Fruit fly (Drosophila melanogaster) whole organism, embryonic: ENCODE data around the gene Acp63F.

Source experiments
- Adf1 ChIP-seq: fragments of 200-800 bp; sonication (Bioruptor generic); IDR thresholded peaks from 2 replicates; pipeline ENCODE4 v1.3.6; 2022; ENCODE audit warnings: missing biosample characterization, missing genetic modification characterization
- Antp ChIP-seq: fragments of 200-800 bp; sonication (Bioruptor generic); optimal IDR thresholded peaks from 3 replicates; lab custom pipeline; 2016; ENCODE audit warnings: missing biosample characterization, missing genetic modification characterization
- Awh ChIP-seq: fragments of 200-800 bp; sonication (Bioruptor generic); IDR thresholded peaks from 2 replicates; pipeline ENCODE4, ENCODE4 v1.3.6; 2022; ENCODE audit warnings: missing biosample characterization, missing genetic modification characterization
- Bgb ChIP-seq: fragments of 200-800 bp; sonication (Bioruptor generic); IDR thresholded peaks from 2 replicates; pipeline ENCODE4 v1.3.6; 2022; ENCODE audit warnings: missing biosample characterization, missing genetic modification characterization; ENCODE audit not compliant: partially characterized antibody
- Blimp-1 ChIP-seq: fragments of 200-800 bp; sonication (Bioruptor generic); optimal IDR thresholded peaks from 3 replicates; lab custom pipeline; 2018; ENCODE audit warnings: missing biosample characterization, missing genetic modification characterization, mild to moderate bottlenecking, moderate library complexity, missing genetic modification reagents
- CG10654 ChIP-seq: fragments of 200-800 bp; sonication (Bioruptor generic); optimal IDR thresholded peaks from 2 replicates; lab custom pipeline; 2016; ENCODE audit warnings: missing biosample characterization, missing genetic modification characterization
- CG15011 ChIP-seq: fragments of 200-800 bp; sonication (Bioruptor generic); optimal IDR thresholded peaks from 3 replicates; lab custom pipeline; 2018; ENCODE audit warnings: missing biosample characterization, mild to moderate bottlenecking, missing genetic modification characterization
- CG15073 ChIP-seq: fragments of 200-800 bp; sonication (Bioruptor generic); optimal IDR thresholded peaks from 2 replicates; lab custom pipeline; 2016; ENCODE audit warnings: missing biosample characterization, missing genetic modification characterization
- CG17568 ChIP-seq: fragments of 200-800 bp; sonication (Bioruptor generic); optimal IDR thresholded peaks from 2 replicates; lab custom pipeline; 2018; ENCODE audit warnings: missing biosample characterization, mild to moderate bottlenecking, missing genetic modification characterization, moderate library complexity
- CG17912 ChIP-seq: fragments of 200-800 bp; sonication (Bioruptor generic); optimal IDR thresholded peaks from 2 replicates; lab custom pipeline; 2018; ENCODE audit warnings: missing biosample characterization, mild to moderate bottlenecking, missing genetic modification characterization
- CG2889 ChIP-seq: fragments of 200-800 bp; sonication (Bioruptor generic); IDR thresholded peaks from 3 replicates; pipeline ENCODE4 v1.3.6; 2022; ENCODE audit warnings: missing biosample characterization, missing genetic modification characterization
- CG3065 ChIP-seq: fragments of 200-800 bp; sonication (Bioruptor generic); optimal IDR thresholded peaks from 2 replicates; lab custom pipeline; 2016; ENCODE audit warnings: missing biosample characterization, missing genetic modification characterization
- CG31388 ChIP-seq: fragments of 200-800 bp; sonication (Bioruptor generic); optimal IDR thresholded peaks from 2 replicates; lab custom pipeline; 2016; ENCODE audit warnings: missing biosample characterization, missing genetic modification characterization
- CG32772 ChIP-seq: fragments of 200-800 bp; sonication (Bioruptor generic); IDR thresholded peaks from 2 replicates; pipeline ENCODE4 v1.3.6; 2022; ENCODE audit warnings: missing biosample characterization, missing genetic modification characterization
- CG3281 ChIP-seq: fragments of 200-800 bp; sonication (Bioruptor generic); optimal IDR thresholded peaks from 3 replicates; lab custom pipeline; 2017; ENCODE audit warnings: missing biosample characterization, mild to moderate bottlenecking, missing genetic modification characterization
- CG6175 ChIP-seq: fragments of 200-800 bp; sonication (Bioruptor generic); IDR thresholded peaks from 3 replicates; pipeline ENCODE4 v1.3.6; 2022; ENCODE audit warnings: missing biosample characterization, missing genetic modification characterization
- CG6272 ChIP-seq: fragments of 200-800 bp; sonication (Bioruptor generic); IDR thresholded peaks from 2 replicates; pipeline ENCODE4 v1.3.6; 2022; ENCODE audit warnings: missing biosample characterization, missing genetic modification characterization
- CG7271 ChIP-seq: fragments of 200-800 bp; sonication (Bioruptor generic); optimal IDR thresholded peaks from 2 replicates; lab custom pipeline; 2018; ENCODE audit warnings: missing biosample characterization, mild to moderate bottlenecking, missing genetic modification characterization, moderate library complexity
- CG8290 ChIP-seq, 3 experiments: fragments of 200-800 bp; sonication (Bioruptor generic); optimal IDR thresholded peaks; 2 replicates each; lab custom pipeline; 2016 to 2019; ENCODE audit warnings: missing biosample characterization in 3 of 3, missing genetic modification characterization in 3 of 3, mild to moderate bottlenecking in 2 of 3, moderate library complexity in 1 of 3
- CG8944 ChIP-seq: fragments of 200-800 bp; sonication (Bioruptor generic); optimal IDR thresholded peaks from 3 replicates; lab custom pipeline; 2016; ENCODE audit warnings: missing biosample characterization, missing genetic modification characterization
- Camta ChIP-seq: fragments of 200-800 bp; sonication (Bioruptor generic); optimal IDR thresholded peaks from 2 replicates; lab custom pipeline; 2016; ENCODE audit warnings: missing biosample characterization, missing genetic modification characterization
- CrebB ChIP-seq: fragments of 200-800 bp; sonication (Bioruptor generic); optimal IDR thresholded peaks from 3 replicates; lab custom pipeline; 2018; ENCODE audit warnings: missing biosample characterization, mild to moderate bottlenecking, missing genetic modification characterization
- Deaf1 ChIP-seq: fragments of 200-800 bp; optimal IDR thresholded peaks from 3 replicates; lab custom pipeline; 2019; ENCODE audit warnings: missing biosample characterization, mild to moderate bottlenecking, missing genetic modification characterization, moderate library complexity
- HHEX ChIP-seq: fragments of 200-800 bp; sonication (Bioruptor generic); optimal IDR thresholded peaks from 3 replicates; lab custom pipeline; 2017; ENCODE audit warnings: missing biosample characterization, mild to moderate bottlenecking, missing genetic modification characterization, missing genetic modification reagents
- Hey ChIP-seq: fragments of 200-800 bp; sonication (Bioruptor generic); optimal IDR thresholded peaks from 3 replicates; lab custom pipeline; 2018; ENCODE audit warnings: missing biosample characterization, mild to moderate bottlenecking, missing genetic modification characterization
- HmgD ChIP-seq: fragments of 200-800 bp; sonication (Bioruptor generic); optimal IDR thresholded peaks from 3 replicates; lab custom pipeline; 2016; ENCODE audit warnings: missing biosample characterization, missing genetic modification characterization
- Hr3 ChIP-seq: fragments of 200-800 bp; sonication (Bioruptor generic); optimal IDR thresholded peaks from 3 replicates; lab custom pipeline; 2016; ENCODE audit warnings: missing biosample characterization, missing genetic modification characterization
- Hsf ChIP-seq: fragments of 200-800 bp; sonication (Bioruptor generic); optimal IDR thresholded peaks from 3 replicates; lab custom pipeline; 2016; ENCODE audit warnings: missing biosample characterization, missing genetic modification characterization
- Jarid2 ChIP-seq: fragments of 200-800 bp; sonication (Bioruptor generic); optimal IDR thresholded peaks from 3 replicates; lab custom pipeline; 2017; ENCODE audit warnings: mild to moderate bottlenecking, missing biosample characterization, missing genetic modification reagents, missing genetic modification characterization
- MESR4 ChIP-seq: fragments of 200-800 bp; sonication (Bioruptor generic); optimal IDR thresholded peaks from 2 replicates; lab custom pipeline; 2018; ENCODE audit warnings: missing biosample characterization, mild to moderate bottlenecking, missing genetic modification characterization, moderate library complexity
- Med ChIP-seq: fragments of 200-800 bp; sonication (Bioruptor generic); peaks from one replicate; lab custom pipeline; 2016; ENCODE audit warnings: missing biosample characterization, missing genetic modification characterization, mild to moderate bottlenecking, inconsistent platforms, moderate library complexity
- Nf-YC ChIP-seq: fragments of 200-800 bp; optimal IDR thresholded peaks from 3 replicates; lab custom pipeline; 2019; ENCODE audit warnings: missing biosample characterization, mild to moderate bottlenecking, missing genetic modification characterization, moderate library complexity
- Rx ChIP-seq: fragments of 200-800 bp; sonication (Bioruptor generic); IDR thresholded peaks from 2 replicates; pipeline ENCODE4 v1.3.6; 2022; ENCODE audit warnings: missing biosample characterization, missing genetic modification characterization
- Scr ChIP-seq: fragments of 200-800 bp; sonication (Bioruptor generic); IDR thresholded peaks from 2 replicates; pipeline ENCODE4 v1.3.6; 2022; ENCODE audit warnings: missing biosample characterization, missing genetic modification characterization; ENCODE audit not compliant: partially characterized antibody
- Spps ChIP-seq: fragments of 200-800 bp; sonication (Bioruptor generic); optimal IDR thresholded peaks from 2 replicates; lab custom pipeline; 2018; ENCODE audit warnings: missing biosample characterization, mild to moderate bottlenecking, missing genetic modification characterization
- Sry-β ChIP-seq: fragments of 200-800 bp; sonication (Bioruptor generic); optimal IDR thresholded peaks from 2 replicates; lab custom pipeline; 2018; ENCODE audit warnings: missing biosample characterization, mild to moderate bottlenecking, missing genetic modification characterization, moderate library complexity
- Tbp ChIP-seq: fragments of >200 bp; optimal IDR thresholded peaks from 2 replicates; lab custom pipeline; 2018; ENCODE audit warnings: missing biosample characterization, missing genetic modification characterization
- br ChIP-seq: fragments of >200 bp; optimal IDR thresholded peaks from 2 replicates; lab custom pipeline; 2017
- cad ChIP-seq: fragments of >200 bp; optimal IDR thresholded peaks from 2 replicates; lab custom pipeline; 2017; ENCODE audit warnings: missing biosample characterization, missing genetic modification characterization
- caup ChIP-seq: fragments of 200-800 bp; sonication (Bioruptor generic); optimal IDR thresholded peaks from 3 replicates; lab custom pipeline; 2017; ENCODE audit warnings: missing biosample characterization, mild to moderate bottlenecking, missing genetic modification characterization, moderate library complexity; ENCODE audit not compliant: severe bottlenecking
- chm ChIP-seq: fragments of 200-800 bp; sonication (Bioruptor generic); IDR thresholded peaks from 2 replicates; pipeline ENCODE4 v1.3.6; 2022; ENCODE audit warnings: missing biosample characterization, missing genetic modification characterization
- crp ChIP-seq, 2 experiments: fragments of 200-800 bp; sonication (Bioruptor generic); optimal IDR thresholded peaks; 2 replicates in 1 of 2; 3 replicates in 1 of 2; lab custom pipeline; 2017; ENCODE audit warnings: missing biosample characterization in 2 of 2, missing genetic modification characterization in 2 of 2, mild to moderate bottlenecking in 1 of 2, moderate library complexity in 1 of 2
- disco-r ChIP-seq: fragments of 200-800 bp; sonication (Bioruptor generic); optimal IDR thresholded peaks from 2 replicates; lab custom pipeline; 2016; ENCODE audit warnings: missing biosample characterization, missing genetic modification characterization
- exex ChIP-seq: fragments of 200-800 bp; sonication (Bioruptor generic); optimal IDR thresholded peaks from 4 replicates; lab custom pipeline; 2018; ENCODE audit warnings: missing biosample characterization, mild to moderate bottlenecking, missing genetic modification characterization, moderate library complexity
- maf-S ChIP-seq: fragments of 200-800 bp; sonication (Bioruptor generic); optimal IDR thresholded peaks from 2 replicates; lab custom pipeline; 2016; ENCODE audit warnings: missing biosample characterization, missing genetic modification characterization
- org-1 ChIP-seq: fragments of 200-800 bp; sonication (Bioruptor generic); optimal IDR thresholded peaks from 2 replicates; lab custom pipeline; 2017; ENCODE audit warnings: missing biosample characterization, missing genetic modification characterization
- pita ChIP-seq: fragments of 200-800 bp; sonication (Bioruptor generic); optimal IDR thresholded peaks from 2 replicates; lab custom pipeline; 2017; ENCODE audit warnings: missing biosample characterization, mild to moderate bottlenecking, missing genetic modification characterization
- sisA ChIP-seq: fragments of 200-800 bp; sonication (Bioruptor generic); IDR thresholded peaks from 2 replicates; pipeline ENCODE4 v1.3.6; 2022; ENCODE audit warnings: missing biosample characterization, missing genetic modification characterization
- sob ChIP-seq: fragments of 200-800 bp; sonication (Bioruptor generic); IDR thresholded peaks from 2 replicates; pipeline ENCODE4 v1.3.6; 2022; ENCODE audit warnings: missing biosample characterization, missing genetic modification characterization
- ssp ChIP-seq: fragments of 200-800 bp; sonication (Bioruptor generic); IDR thresholded peaks from 2 replicates; pipeline ENCODE4 v1.3.6; 2022; ENCODE audit warnings: missing biosample characterization, missing genetic modification characterization
- tio ChIP-seq: fragments of 200-800 bp; sonication (Bioruptor generic); optimal IDR thresholded peaks from 2 replicates; lab custom pipeline; 2017; ENCODE audit warnings: missing biosample characterization, missing genetic modification characterization, inconsistent platforms
- trem ChIP-seq: fragments of 200-800 bp; optimal IDR thresholded peaks from 3 replicates; lab custom pipeline; 2019; ENCODE audit warnings: missing biosample characterization, mild to moderate bottlenecking, missing genetic modification characterization, moderate library complexity

Gene Acp63F

dm6 chr3L:3825485-3825813 lies 9.3 kb upstream of the Acp63F start:
- no peak for TF ChIP-seq CG10654 (GFP tag; lab: Kevin White, UChicago)
- no peak for TF ChIP-seq crp (GFP tag; optimal IDR thresholded peaks at IDR 0.05; lab: Kevin White, UChicago)
- TF ChIP-seq maf-S (GFP tag; lab: Kevin White, UChicago) = no peak
- TF ChIP-seq CG2889 = no peak
- no peak for TF ChIP-seq CG8944 (GFP tag; lab: Kevin White, UChicago)
- TF ChIP-seq CG31388 (GFP tag; lab: Kevin White, UChicago) = no peak
- no peak for TF ChIP-seq Spps (tag; lab: Kevin White, UChicago)
- peak; percentile 48 for TF ChIP-seq Deaf1 (tag; lab: Kevin White, UChicago)
- TF ChIP-seq CG8290 (GFP tag; optimal IDR thresholded peaks at IDR 0.05; lab: Kevin White, UChicago) = no peak
- TF ChIP-seq CG8290 (tag; optimal IDR thresholded peaks at IDR 0.05; lab: Kevin White, UChicago) = peak in 1 of 2 experiments; percentile 39
- TF ChIP-seq Rx (GFP tag; lab: Robert Waterston, UW) = no peak
- no peak for TF ChIP-seq ssp (GFP tag; lab: Robert Waterston, UW)
- TF ChIP-seq Camta (GFP tag; lab: Kevin White, UChicago) = no peak
- TF ChIP-seq pita (GFP tag; lab: Kevin White, UChicago) = no peak
- peak; percentile 59; the same call in 2 of the 3 replicates for TF ChIP-seq CG6175 (GFP tag; lab: Robert Waterston, UW)
- TF ChIP-seq Sry-β = no peak
- TF ChIP-seq br (lab: Kevin White, UChicago) = no peak
- TF ChIP-seq CG3065 (GFP tag; lab: Kevin White, UChicago) = no peak
- TF ChIP-seq sob (GFP tag; lab: Robert Waterston, UW) = no peak
- no peak for TF ChIP-seq trem (tag; lab: Kevin White, UChicago)
- TF ChIP-seq CG17568 (GFP tag; lab: Kevin White, UChicago) = no peak
- TF ChIP-seq Jarid2 (GFP tag; lab: Kevin White, UChicago) = peak; percentile 75
- no peak for TF ChIP-seq org-1
- no peak for TF ChIP-seq CG17912
- no peak for TF ChIP-seq CG15073 (GFP tag; lab: Kevin White, UChicago)
- TF ChIP-seq Blimp-1 (GFP tag; lab: Kevin White, UChicago) = no peak
- TF ChIP-seq HHEX (GFP tag; lab: Kevin White, UChicago) = no peak
- peak; percentile 20; the same call in 1 of the 2 replicates for TF ChIP-seq Bgb (GFP tag; lab: Robert Waterston, UW)
- no peak for TF ChIP-seq Hsf (GFP tag; lab: Kevin White, UChicago)
- no peak for TF ChIP-seq cad (GFP tag; lab: Kevin White, UChicago)
- TF ChIP-seq exex = no peak
- TF ChIP-seq CG6272 (GFP tag; lab: Robert Waterston, UW) = no peak
- TF ChIP-seq Adf1 = peak; percentile 46
- TF ChIP-seq CG32772 (GFP tag; lab: Robert Waterston, UW) = no peak
- no peak for TF ChIP-seq Hey (tag; lab: Kevin White, UChicago)
- TF ChIP-seq Med = peak; percentile 66
- no peak for TF ChIP-seq Nf-YC (tag; lab: Kevin White, UChicago)
- TF ChIP-seq chm (GFP tag; lab: Robert Waterston, UW) = 0 out of 2 replicates have a peak, but pooled peaks have one; percentile 16
- no peak for TF ChIP-seq MESR4 (GFP tag; lab: Kevin White, UChicago)
- no peak for TF ChIP-seq Antp
- TF ChIP-seq sisA = no peak
- TF ChIP-seq Tbp (GFP tag; lab: Kevin White, UChicago) = no peak
- TF ChIP-seq tio (GFP tag; lab: Kevin White, UChicago) = no peak
- peak; percentile 80 for TF ChIP-seq Awh (GFP tag; lab: Robert Waterston, UW)
- no peak for TF ChIP-seq CrebB (tag; lab: Kevin White, UChicago)
- no peak for TF ChIP-seq HmgD (GFP tag; lab: Kevin White, UChicago)
- TF ChIP-seq disco-r (GFP tag; lab: Kevin White, UChicago) = peak; percentile 6
- TF ChIP-seq CG3281 (GFP tag; lab: Kevin White, UChicago) = no peak
- no peak for TF ChIP-seq Hr3 (GFP tag; lab: Kevin White, UChicago)
- TF ChIP-seq Scr (GFP tag; lab: Robert Waterston, UW) = no peak
- no peak for TF ChIP-seq caup (GFP tag; lab: Kevin White, UChicago)
- no peak for TF ChIP-seq CG15011 (GFP tag; lab: Kevin White, UChicago)
- no peak for TF ChIP-seq CG7271 (tag; lab: Kevin White, UChicago)
